Worm (Caenorhabditis elegans) whole organism, dauer: ENCODE measurements around the gene srlf-26.
"Not testable (repeated sequence)": the region's sequence is repeated elsewhere in the genome, so short reads cannot be mapped to it uniquely, and the experiment has no call there.

Experiments
- unc-62 ChIP-seq: sonication (generic microtip); optimal IDR thresholded peaks from 2 replicates; lab custom pipeline; 2017; ENCODE audit warnings: missing biosample characterization, missing genetic modification reagents, missing genetic modification characterization

srlf-26 gene

ce11 chrIV:13678649-13679048, at the start of gene srlf-26:
Gene srlf-26 (plus strand): TSS chrIV:13678949.
- TF ChIP-seq unc-62 (GFP tag; lab: Kevin White, UChicago): no peak

- no peak for TF ChIP-seq unc-62 (GFP tag; lab: Kevin White, UChicago)
Observed at ce11 chrIV:13632613-13633012, 46.1 kb upstream of the srlf-26 start.

ce11 chrIV:13633165-13633564, 45.6 kb upstream of the srlf-26 start, which contains the start of gene fbxa-98:
Gene fbxa-98 (plus strand): TSS chrIV:13633407.
- TF ChIP-seq unc-62 (GFP tag; lab: Kevin White, UChicago): no peak

ce11 chrIV:13636975-13637374, 41.8 kb upstream of the srlf-26 start, which contains the start of gene C08F11.7:
Gene C08F11.7 (plus strand): TSS chrIV:13637275.
- TF ChIP-seq unc-62 (GFP tag; lab: Kevin White, UChicago): no peak

ce11 chrIV:13639027-13639426, 39.7 kb upstream of the srlf-26 start, which contains the start of gene ugt-22:
Gene ugt-22 (plus strand): TSS chrIV:13639260.
- TF ChIP-seq unc-62 (GFP tag; lab: Kevin White, UChicago): no peak

- TF ChIP-seq unc-62 (GFP tag; lab: Kevin White, UChicago): no peak
Observed at ce11 chrIV:13645823-13646222, 32.9 kb upstream of the srlf-26 start, which contains the start of gene srz-29. Gene srz-29 (minus strand): TSS chrIV:13645923.

ce11 chrIV:13647558-13647957, 31.2 kb upstream of the srlf-26 start, which contains the start of gene ule-4:
Gene ule-4 (minus strand): TSS chrIV:13647658.
- TF ChIP-seq unc-62 (GFP tag; lab: Kevin White, UChicago): no peak

- TF ChIP-seq unc-62 (GFP tag; lab: Kevin White, UChicago): no peak
Observed at ce11 chrIV:13649126-13649525, 29.6 kb upstream of the srlf-26 start, which contains the start of gene C08F11.10. Gene C08F11.10 (minus strand): TSS chrIV:13649226.

ce11 chrIV:13650238-13650637, 28.5 kb upstream of the srlf-26 start, which contains the start of gene C08F11.17:
Gene C08F11.17 (minus strand): TSS chrIV:13650338.
- no peak for TF ChIP-seq unc-62 (GFP tag; lab: Kevin White, UChicago)

- not testable (repeated sequence) for TF ChIP-seq unc-62 (GFP tag; lab: Kevin White, UChicago)
Observed at ce11 chrIV:13651411-13651810, 27.3 kb upstream of the srlf-26 start, which contains the start of gene C08F11.12. Gene C08F11.12 (minus strand): TSS chrIV:13651511.

- not testable (repeated sequence) for TF ChIP-seq unc-62 (GFP tag; lab: Kevin White, UChicago)
Observed at ce11 chrIV:13652023-13652422, 26.7 kb upstream of the srlf-26 start, which contains the start of gene Y45F10C.6. Gene Y45F10C.6 (plus strand): TSS chrIV:13652323.

- not testable (repeated sequence) for TF ChIP-seq unc-62 (GFP tag; lab: Kevin White, UChicago)
Observed at ce11 chrIV:13659449-13659848, 19.3 kb upstream of the srlf-26 start, which contains the start of gene Y45F10C.1. Gene Y45F10C.1 (minus strand): TSS chrIV:13659549.

- TF ChIP-seq unc-62 (GFP tag; lab: Kevin White, UChicago): not testable (repeated sequence)
Observed at ce11 chrIV:13662570-13662969, 16.2 kb upstream of the srlf-26 start, which contains the start of gene Y45F10C.2. Gene Y45F10C.2 (minus strand): TSS chrIV:13662670.

- no peak for TF ChIP-seq unc-62 (GFP tag; lab: Kevin White, UChicago)
Observed at ce11 chrIV:13664090-13664489, 14.7 kb upstream of the srlf-26 start, which contains the start of gene Y45F10C.4. Gene Y45F10C.4 (minus strand): TSS chrIV:13664190.

ce11 chrIV:13665073-13665472, 13.7 kb upstream of the srlf-26 start:
- no peak for TF ChIP-seq unc-62 (GFP tag; lab: Kevin White, UChicago)

- no peak for TF ChIP-seq unc-62 (GFP tag; lab: Kevin White, UChicago)
Observed at ce11 chrIV:13666849-13667430, 11.8 kb upstream of the srlf-26 start, which contains the start of gene fbxa-215. Gene fbxa-215 (minus strand): TSS chrIV:13666909.
